Fruit fly (Drosophila melanogaster) whole organism, embryonic: ENCODE measurements around the gene Mic26-27.

Experiments
- Bteb2 ChIP-seq: fragments of 200-800 bp; sonication (Bioruptor generic); optimal IDR thresholded peaks from 2 replicates; lab custom pipeline; 2016; ENCODE audit warnings: missing biosample characterization, missing genetic modification characterization
- CG10209 ChIP-seq: fragments of 200-800 bp; sonication (Bioruptor generic); optimal IDR thresholded peaks from 3 replicates; lab custom pipeline; 2017; ENCODE audit warnings: missing biosample characterization, mild to moderate bottlenecking, missing genetic modification characterization, missing genetic modification reagents
- CG10321 ChIP-seq: fragments of 200-800 bp; sonication (Bioruptor generic); IDR thresholded peaks from 2 replicates; pipeline ENCODE4 v1.3.6; 2022; ENCODE audit warnings: missing biosample characterization, missing genetic modification characterization
- CG10431 ChIP-seq: fragments of 200-800 bp; sonication (Bioruptor generic); optimal IDR thresholded peaks from 3 replicates; lab custom pipeline; 2018; ENCODE audit warnings: missing biosample characterization, mild to moderate bottlenecking, missing genetic modification characterization
- CG10654 ChIP-seq: fragments of 200-800 bp; sonication (Bioruptor generic); optimal IDR thresholded peaks from 2 replicates; lab custom pipeline; 2016; ENCODE audit warnings: missing biosample characterization, missing genetic modification characterization
- CG12219 ChIP-seq: fragments of 200-800 bp; sonication (Bioruptor generic); optimal IDR thresholded peaks from 3 replicates; lab custom pipeline; 2018; ENCODE audit warnings: missing biosample characterization, mild to moderate bottlenecking, missing genetic modification characterization
- CG12659 ChIP-seq: fragments of 200-800 bp; sonication (Bioruptor generic); optimal IDR thresholded peaks from 3 replicates; lab custom pipeline; 2017; ENCODE audit warnings: mild to moderate bottlenecking, missing biosample characterization, missing genetic modification reagents, missing genetic modification characterization
- CG15696 ChIP-seq: fragments of 200-800 bp; sonication (Bioruptor generic); optimal IDR thresholded peaks from 2 replicates; lab custom pipeline; 2019; ENCODE audit warnings: missing biosample characterization, mild to moderate bottlenecking, missing genetic modification characterization, moderate library complexity
- CG17359 ChIP-seq: fragments of 200-800 bp; sonication (Bioruptor generic); optimal IDR thresholded peaks from 3 replicates; lab custom pipeline; 2018; ENCODE audit warnings: missing biosample characterization, mild to moderate bottlenecking, missing genetic modification characterization, moderate library complexity
- CG18599 ChIP-seq: fragments of 200-800 bp; sonication (Bioruptor generic); optimal IDR thresholded peaks from 3 replicates; lab custom pipeline; 2017; ENCODE audit warnings: missing biosample characterization, missing genetic modification characterization, mild to moderate bottlenecking, moderate library complexity, missing genetic modification reagents
- CG2120 ChIP-seq: fragments of 200-800 bp; sonication (Bioruptor generic); optimal IDR thresholded peaks from 3 replicates; lab custom pipeline; 2016; ENCODE audit warnings: missing biosample characterization, missing genetic modification characterization
- CG30020 ChIP-seq: fragments of 200-800 bp; optimal IDR thresholded peaks from 2 replicates; lab custom pipeline; 2019; ENCODE audit warnings: missing biosample characterization, mild to moderate bottlenecking, missing genetic modification characterization, moderate library complexity
- CG33557 ChIP-seq: fragments of 200-800 bp; sonication (Bioruptor generic); optimal IDR thresholded peaks from 2 replicates; lab custom pipeline; 2019; ENCODE audit warnings: missing biosample characterization, mild to moderate bottlenecking, missing genetic modification characterization, moderate library complexity
- CG3838 ChIP-seq: fragments of 200-800 bp; sonication (Bioruptor generic); optimal IDR thresholded peaks from 3 replicates; lab custom pipeline; 2016; ENCODE audit warnings: missing biosample characterization, missing genetic modification characterization
- CG4282 ChIP-seq: fragments of 200-800 bp; sonication (Bioruptor generic); optimal IDR thresholded peaks from 2 replicates; lab custom pipeline; 2016; ENCODE audit warnings: missing biosample characterization, missing genetic modification characterization
- CG4404 ChIP-seq: fragments of 200-800 bp; sonication (Bioruptor generic); IDR thresholded peaks from 2 replicates; pipeline ENCODE4 v1.3.6; 2022; ENCODE audit warnings: missing biosample characterization, missing genetic modification characterization
- CG7271 ChIP-seq: fragments of 200-800 bp; sonication (Bioruptor generic); optimal IDR thresholded peaks from 2 replicates; lab custom pipeline; 2018; ENCODE audit warnings: missing biosample characterization, mild to moderate bottlenecking, missing genetic modification characterization, moderate library complexity
- CG7839 ChIP-seq: fragments of 200-800 bp; sonication (Bioruptor generic); optimal IDR thresholded peaks from 3 replicates; lab custom pipeline; 2018; ENCODE audit warnings: missing biosample characterization, mild to moderate bottlenecking, missing genetic modification characterization, moderate library complexity
- CG8478 ChIP-seq: fragments of >200 bp; optimal IDR thresholded peaks from 2 replicates; lab custom pipeline; 2018
- CG9437 ChIP-seq: fragments of 200-800 bp; sonication (Bioruptor generic); optimal IDR thresholded peaks from 2 replicates; lab custom pipeline; 2018; ENCODE audit warnings: missing biosample characterization, mild to moderate bottlenecking, missing genetic modification characterization
- Camta ChIP-seq: fragments of 200-800 bp; sonication (Bioruptor generic); optimal IDR thresholded peaks from 2 replicates; lab custom pipeline; 2016; ENCODE audit warnings: missing biosample characterization, missing genetic modification characterization
- D ChIP-seq, 2 experiments: fragments of 200-800 bp in 1 of 2; fragments of >200 bp in 1 of 2; sonication (Bioruptor generic) in 1 of 2; optimal IDR thresholded peaks; 2 replicates in 1 of 2; 3 replicates in 1 of 2; lab custom pipeline; 2017; ENCODE audit warnings: mild to moderate bottlenecking in 1 of 2, missing biosample characterization in 1 of 2, missing genetic modification characterization in 1 of 2, missing genetic modification reagents in 1 of 2
- D19A ChIP-seq: fragments of 200-800 bp; optimal IDR thresholded peaks from 3 replicates; lab custom pipeline; 2019; ENCODE audit warnings: missing biosample characterization, mild to moderate bottlenecking, missing genetic modification characterization, moderate library complexity
- Dip2 ChIP-seq: fragments of 200-800 bp; sonication (Bioruptor generic); IDR thresholded peaks from 2 replicates; pipeline ENCODE4 v1.3.6; 2022; ENCODE audit warnings: missing biosample characterization, missing genetic modification characterization
- Lhr ChIP-seq: fragments of 200-800 bp; sonication (Bioruptor generic); optimal IDR thresholded peaks from 3 replicates; lab custom pipeline; 2017; ENCODE audit warnings: mild to moderate bottlenecking, missing biosample characterization, missing genetic modification reagents, missing genetic modification characterization
- Myb ChIP-seq: fragments of 200-800 bp; sonication (Bioruptor generic); optimal IDR thresholded peaks from 2 replicates; lab custom pipeline; 2016; ENCODE audit warnings: missing biosample characterization, missing genetic modification characterization
- NFAT ChIP-seq: fragments of 200-800 bp; sonication (Bioruptor generic); IDR thresholded peaks from 2 replicates; pipeline ENCODE4 v1.3.6; 2022; ENCODE audit warnings: missing biosample characterization, missing genetic modification characterization
- Nf-YB ChIP-seq: fragments of 200-800 bp; sonication (Bioruptor generic); optimal IDR thresholded peaks from 3 replicates; lab custom pipeline; 2019; ENCODE audit warnings: missing biosample characterization, mild to moderate bottlenecking, missing genetic modification characterization, moderate library complexity
- Oaz ChIP-seq: fragments of 200-800 bp; sonication (Bioruptor generic); IDR thresholded peaks from 2 replicates; pipeline ENCODE4 v1.3.6; 2022; ENCODE audit warnings: missing biosample characterization, missing genetic modification characterization
- Rx ChIP-seq: fragments of 200-800 bp; sonication (Bioruptor generic); IDR thresholded peaks from 2 replicates; pipeline ENCODE4 v1.3.6; 2022; ENCODE audit warnings: missing biosample characterization, missing genetic modification characterization
- Ssrp ChIP-seq: fragments of 200-800 bp; sonication (Bioruptor generic); optimal IDR thresholded peaks from 2 replicates; lab custom pipeline; 2018; ENCODE audit warnings: missing biosample characterization, mild to moderate bottlenecking, missing genetic modification characterization, moderate library complexity
- Trl ChIP-seq, 3 experiments: fragments of >200 bp in 2 of 3; fragments of 200-800 bp in 1 of 3; sonication (Bioruptor generic) in 1 of 3; optimal IDR thresholded peaks; 2 replicates in 1 of 3; 3 replicates in 2 of 3; lab custom pipeline; 2016 to 2017; ENCODE audit warnings: missing biosample characterization in 1 of 3, missing genetic modification characterization in 1 of 3
- ab ChIP-seq: fragments of 200-800 bp; sonication (Bioruptor generic); optimal IDR thresholded peaks from 2 replicates; lab custom pipeline; 2016; ENCODE audit warnings: missing biosample characterization, missing genetic modification characterization
- cad ChIP-seq: fragments of >200 bp; optimal IDR thresholded peaks from 2 replicates; lab custom pipeline; 2017; ENCODE audit warnings: missing biosample characterization, missing genetic modification characterization
- chm ChIP-seq: fragments of 200-800 bp; sonication (Bioruptor generic); IDR thresholded peaks from 2 replicates; pipeline ENCODE4 v1.3.6; 2022; ENCODE audit warnings: missing biosample characterization, missing genetic modification characterization
- corto ChIP-seq: fragments of 200-800 bp; sonication (Bioruptor generic); optimal IDR thresholded peaks from 2 replicates; lab custom pipeline; 2016; ENCODE audit warnings: missing biosample characterization, mild to moderate bottlenecking, missing genetic modification characterization, moderate library complexity
- crol ChIP-seq: fragments of 200-800 bp; sonication (Bioruptor generic); IDR thresholded peaks from 2 replicates; pipeline ENCODE4 v1.3.6; 2022; ENCODE audit warnings: missing biosample characterization, missing genetic modification characterization
- danr ChIP-seq: fragments of 200-800 bp; sonication (Bioruptor generic); IDR thresholded peaks from 2 replicates; pipeline ENCODE4 v1.3.6; 2022; ENCODE audit warnings: missing biosample characterization, missing genetic modification characterization
- dm ChIP-seq: fragments of 200-800 bp; sonication (Bioruptor generic); optimal IDR thresholded peaks from 3 replicates; lab custom pipeline; 2016; ENCODE audit warnings: missing biosample characterization, missing genetic modification characterization
- hkb ChIP-seq, 2 experiments: fragments of 200-800 bp in 1 of 2; fragments of >200 bp in 1 of 2; sonication (Bioruptor generic) in 1 of 2; IDR thresholded peaks in 1 of 2; optimal IDR thresholded peaks in 1 of 2; 2 replicates each; pipeline versions ENCODE4 v1.3.6 to Lab custom; 2017 to 2022; ENCODE audit warnings: missing biosample characterization in 1 of 2, missing genetic modification characterization in 1 of 2
- kni ChIP-seq: fragments of 200-800 bp; sonication (Bioruptor generic); optimal IDR thresholded peaks from 3 replicates; lab custom pipeline; 2017; ENCODE audit warnings: mild to moderate bottlenecking, missing biosample characterization, missing genetic modification reagents, missing genetic modification characterization
- mld ChIP-seq: fragments of 200-800 bp; sonication (Bioruptor generic); IDR thresholded peaks from 3 replicates; pipeline ENCODE4 v1.3.6; 2022; ENCODE audit warnings: missing biosample characterization, missing genetic modification characterization; ENCODE audit not compliant: partially characterized antibody
- phol ChIP-seq: fragments of 200-800 bp; sonication (Bioruptor generic); optimal IDR thresholded peaks from 3 replicates; lab custom pipeline; 2018; ENCODE audit warnings: missing biosample characterization, mild to moderate bottlenecking, missing genetic modification characterization, moderate library complexity
- salm ChIP-seq: fragments of 200-800 bp; sonication (Bioruptor generic); optimal IDR thresholded peaks from 2 replicates; lab custom pipeline; 2018; ENCODE audit warnings: missing biosample characterization, mild to moderate bottlenecking, missing genetic modification characterization
- slp2 ChIP-seq: fragments of 200-800 bp; sonication (Bioruptor generic); optimal IDR thresholded peaks from 2 replicates; lab custom pipeline; 2016; ENCODE audit warnings: missing biosample characterization, missing genetic modification characterization
- stc ChIP-seq: fragments of 200-800 bp; sonication (Bioruptor generic); IDR thresholded peaks from 2 replicates; pipeline ENCODE4 v1.3.6; 2022; ENCODE audit warnings: missing biosample characterization, missing genetic modification characterization

Mic26-27 gene

DNA sequence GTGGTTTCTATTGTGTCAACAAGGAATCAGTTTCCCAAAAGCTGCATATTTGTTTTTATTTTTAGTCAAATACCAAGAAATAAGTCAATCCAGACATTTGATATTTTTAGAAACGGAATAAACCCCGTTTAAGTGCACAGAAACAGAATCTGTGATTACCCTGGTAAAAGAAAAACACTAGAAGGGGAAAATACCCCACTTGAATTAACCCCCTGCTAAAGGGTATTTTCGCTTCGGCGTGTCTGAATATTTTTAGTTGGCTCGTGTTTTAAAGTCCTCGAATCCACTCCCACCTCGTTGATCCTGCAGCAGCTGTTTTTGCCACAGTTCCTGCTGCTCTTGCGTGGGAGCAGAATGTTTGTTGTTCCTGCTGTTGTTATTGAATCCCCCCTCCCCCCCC lies 41.1 kb upstream of the Mic26-27 start (continued):
- TF ChIP-seq corto: no peak
- TF ChIP-seq dm (GFP tag; lab: Kevin White, UChicago): no peak
- TF ChIP-seq Dip2 (GFP tag; lab: Robert Waterston, UW): no peak
- TF ChIP-seq salm: no peak
- TF ChIP-seq slp2 (GFP tag; lab: Kevin White, UChicago): no peak
- TF ChIP-seq crol: peak; percentile 57
- no peak for TF ChIP-seq Camta (GFP tag; lab: Kevin White, UChicago)
- 0 out of 2 replicates have a peak, but pooled peaks have one; percentile 23 for TF ChIP-seq chm (GFP tag; lab: Robert Waterston, UW)
- no peak for TF ChIP-seq Bteb2
- TF ChIP-seq CG4404 (GFP tag; lab: Robert Waterston, UW): no peak
- no peak for TF ChIP-seq CG17359 (tag; lab: Kevin White, UChicago)
- no peak for TF ChIP-seq CG30020
- TF ChIP-seq CG4282 (GFP tag; lab: Kevin White, UChicago): no peak

dm6 chr3R:16186791-16187681 lies 40.4 kb upstream of the Mic26-27 start, which contains the start of gene sra:
Gene sra, plus strand, starts transcription at chr3R:16186999.
- TF ChIP-seq CG2120 (GFP tag; lab: Kevin White, UChicago) (peak; percentile 47), D (optimal IDR thresholded peaks at IDR 0.05; lab: Kevin White, UChicago) (no peak), D (GFP tag; optimal IDR thresholded peaks at IDR 0.05; lab: Kevin White, UChicago) (no peak), CG7839 (tag; lab: Kevin White, UChicago) (peak; percentile 33), CG12659 (GFP tag; lab: Kevin White, UChicago) (peak; percentile 80), hkb (optimal IDR thresholded peaks at IDR 0.05; lab: Kevin White, UChicago) (peak; percentile 65), hkb (GFP tag; IDR thresholded peaks at IDR 0.05; lab: Robert Waterston, UW) (peak; percentile 18; the same call in 1 of the 2 replicates), CG12219 (GFP tag; lab: Kevin White, UChicago) (no peak), stc (GFP tag; lab: Robert Waterston, UW) (peak; percentile 15; the same call in 1 of the 2 replicates), CG15696 (no peak), CG10209 (GFP tag; lab: Kevin White, UChicago) (peak; percentile 12), crol (peak; percentile 80), CG18599 (GFP tag; lab: Kevin White, UChicago) (peak; percentile 45), CG33557 (no peak), CG8478 (lab: Kevin White, UChicago) (no peak), kni (no peak), ab (GFP tag; lab: Kevin White, UChicago) (no peak), mld (GFP tag; lab: Robert Waterston, UW) (peak; percentile 96), D19A (tag; lab: Kevin White, UChicago) (peak; percentile 14), Nf-YB (GFP tag; lab: Kevin White, UChicago) (peak; percentile 4), CG7271 (tag; lab: Kevin White, UChicago) (peak; percentile 3), CG9437 (GFP tag; lab: Kevin White, UChicago) (no peak), Trl (optimal IDR thresholded peaks at IDR 0.05; lab: Kevin White, UChicago) (no peak), Trl (GFP tag; optimal IDR thresholded peaks at IDR 0.05; lab: Kevin White, UChicago) (peak; percentile 49), NFAT (GFP tag; lab: Robert Waterston, UW) (peak; percentile 59), cad (GFP tag; lab: Kevin White, UChicago) (no peak), phol (peak; percentile 41), Rx (GFP tag; lab: Robert Waterston, UW) (no peak), CG10431 (GFP tag; lab: Kevin White, UChicago) (no peak), Lhr (GFP tag; lab: Kevin White, UChicago) (peak; percentile 5), Myb (peak; percentile 54), CG10321 (GFP tag; lab: Robert Waterston, UW) (peak; percentile 37; the same call in 1 of the 2 replicates), Ssrp (no peak), CG3838 (GFP tag; lab: Kevin White, UChicago) (no peak), CG17359 (tag; lab: Kevin White, UChicago) (peak; percentile 24), CG10654 (GFP tag; lab: Kevin White, UChicago) (peak; percentile 6), Oaz (no peak), danr (GFP tag; lab: Robert Waterston, UW) (no peak)
